Fruit fly (Drosophila melanogaster): Measurements from ENCODE around the gene ed.

Gene ed

dm6 chr2L:4133078-4133477 is 101.9 kb downstream of the ed start (continued):
- TF ChIP-seq dpn (GFP tag; optimal IDR thresholded peaks at IDR 0.05) (no peak), dati (GFP tag; IDR thresholded peaks at IDR 0.05) (0 out of 2 replicates have a peak, but pooled peaks have one; percentile 39), CG8478 (optimal IDR thresholded peaks at IDR 0.05) (no peak), Blimp-1 (GFP tag; optimal IDR thresholded peaks at IDR 0.05) (peak; percentile 76), Bgb (GFP tag; IDR thresholded peaks at IDR 0.05; ENCODE audit: partially characterized antibody) (no peak), Xbp1 (GFP tag; optimal IDR thresholded peaks at IDR 0.05) (peak; percentile 3), unpg (GFP tag; optimal IDR thresholded peaks at IDR 0.05) (peak; percentile 38), Rfx (GFP tag; IDR thresholded peaks at IDR 0.05) (0 out of 2 replicates have a peak, but pooled peaks have one; percentile 9), CG8281 (tag; optimal IDR thresholded peaks at IDR 0.05) (peak; percentile 18), HHEX (GFP tag; optimal IDR thresholded peaks at IDR 0.05) (peak; percentile 48), disco-r (GFP tag; optimal IDR thresholded peaks at IDR 0.05) (no peak), CG11247 (GFP tag; IDR thresholded peaks at IDR 0.05) (no peak), ATbp (GFP tag; optimal IDR thresholded peaks at IDR 0.05) (peak; percentile 38), CG30403 (GFP tag; optimal IDR thresholded peaks at IDR 0.05) (peak; percentile 22), CG4707 (GFP tag; optimal IDR thresholded peaks at IDR 0.05) (no peak), dmrt99B (tag; optimal IDR thresholded peaks at IDR 0.05) (peak; percentile 70), pnt (GFP tag; optimal IDR thresholded peaks at IDR 0.05) (no peak), CG8765 (GFP tag; IDR thresholded peaks at IDR 0.05) (no peak; the same call in 1 of the 2 replicates), caup (GFP tag; optimal IDR thresholded peaks at IDR 0.05; ENCODE audit: severe bottlenecking) (peak; percentile 18), pzg (GFP tag; optimal IDR thresholded peaks at IDR 0.05) (no peak), CG10543 (GFP tag; optimal IDR thresholded peaks at IDR 0.05) (no peak), fu2 (GFP tag; optimal IDR thresholded peaks at IDR 0.05) (no peak), Atf3 (GFP tag; optimal IDR thresholded peaks at IDR 0.05) (no peak)

DNA sequence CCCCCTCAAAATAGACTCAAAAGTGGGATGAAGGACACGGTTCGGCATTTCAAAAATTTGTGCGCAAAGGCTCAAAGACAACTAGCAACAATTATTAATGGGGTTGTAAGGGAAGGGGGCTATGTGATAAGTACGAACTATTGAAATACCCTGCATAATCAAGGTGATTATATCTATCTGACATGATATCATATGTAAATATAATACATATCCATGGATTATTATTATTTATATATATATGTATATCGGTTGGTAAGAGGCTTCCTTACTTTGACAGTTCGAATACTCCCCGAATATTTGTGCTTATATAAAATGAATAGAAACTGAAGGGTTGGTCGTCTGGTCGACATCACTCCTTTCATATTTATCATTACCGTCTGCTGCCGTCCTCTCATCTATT is 102.8 kb downstream of the ed start:
- TF ChIP-seq CG10979 (tag; optimal IDR thresholded peaks at IDR 0.05) (peak; percentile 11), CG31441 (GFP tag; IDR thresholded peaks at IDR 0.05) (0 out of 2 replicates have a peak, but pooled peaks have one; percentile 31), CG7963 (GFP tag; IDR thresholded peaks at IDR 0.05; ENCODE audit: partially characterized antibody) (no peak), CG6689 (GFP tag; IDR thresholded peaks at IDR 0.05) (peak; percentile 50), CG4854 (GFP tag; optimal IDR thresholded peaks at IDR 0.05) (no peak), Hmr (GFP tag; optimal IDR thresholded peaks at IDR 0.05) (peak; percentile 3), CG17359 (tag; optimal IDR thresholded peaks at IDR 0.05) (peak; percentile 20), CG17829 (tag; optimal IDR thresholded peaks at IDR 0.05) (no peak), CG12391 (tag; optimal IDR thresholded peaks at IDR 0.05) (peak; percentile 4), CG4424 (GFP tag; optimal IDR thresholded peaks at IDR 0.05) (no peak), Sin3A (optimal IDR thresholded peaks at IDR 0.05) (no peak), CG2712 (tag; optimal IDR thresholded peaks at IDR 0.05) (peak; percentile 62), CG2678 (tag; optimal IDR thresholded peaks at IDR 0.05) (peak; percentile 44), dmrt99B (tag; optimal IDR thresholded peaks at IDR 0.05) (peak; percentile 43), CG18262 (tag; optimal IDR thresholded peaks at IDR 0.05) (peak; percentile 41), pan (optimal IDR thresholded peaks at IDR 0.05) (no peak), pan (GFP tag; optimal IDR thresholded peaks at IDR 0.05 in 1 of 2, IDR thresholded peaks at IDR 0.05 in 1 of 2) (peak in 1 of 2 experiments; percentile 45), CG32532 (GFP tag; IDR thresholded peaks at IDR 0.05) (0 out of 2 replicates have a peak, but pooled peaks have one; percentile 10), nom (GFP tag; optimal IDR thresholded peaks at IDR 0.05) (no peak), Nf-YA (GFP tag; IDR thresholded peaks at IDR 0.05) (no peak), sim (GFP tag; IDR thresholded peaks at IDR 0.05) (no peak), Xrp1 (GFP tag; IDR thresholded peaks at IDR 0.05) (peak; percentile 42; the same call in 1 of the 2 replicates), Hr51 (GFP tag; optimal IDR thresholded peaks at IDR 0.05) (peak in 1 of 2 experiments; percentile 9), CG15514 (GFP tag; optimal IDR thresholded peaks at IDR 0.05) (peak; percentile 1), gem (tag; optimal IDR thresholded peaks at IDR 0.05) (peak; percentile 18), lab (GFP tag; optimal IDR thresholded peaks at IDR 0.05) (peak; percentile 42), CG7271 (tag; optimal IDR thresholded peaks at IDR 0.05) (no peak), btn (GFP tag; optimal IDR thresholded peaks at IDR 0.05) (no peak)
